Worm (Caenorhabditis elegans) whole organism, L4 larva: ENCODE data around the gene ZK105.5.

Source experiments
- D1046.2 ChIP-seq: fragments of 200-800 bp; sonication (Bioruptor generic); IDR thresholded peaks from 2 replicates; pipeline ENCODE4 v1.3.6; 2022; ENCODE audit warnings: missing genetic modification characterization, missing compliant biosample characterization
- F10B5.3 ChIP-seq: sonication (generic microtip); optimal IDR thresholded peaks from 2 replicates; lab custom pipeline; 2016; ENCODE audit warnings: mild to moderate bottlenecking, missing genetic modification characterization, missing compliant biosample characterization
- ZK546.5 ChIP-seq, 2 experiments: sonication (generic microtip); optimal IDR thresholded peaks; 2 replicates each; lab custom pipeline; 2017; ENCODE audit warnings: missing biosample characterization in 2 of 2, missing genetic modification characterization in 2 of 2
- ama-1 ChIP-seq: fragments of 150-350 bp; optimal IDR thresholded peaks from 2 replicates; lab custom pipeline; 2014; ENCODE audit warnings: inconsistent platforms, mixed read lengths
- dmd-9 ChIP-seq: fragments of 200-800 bp; sonication (Bioruptor generic); IDR thresholded peaks from 2 replicates; pipeline ENCODE4 v1.3.6; 2022; ENCODE audit warnings: missing genetic modification reagents, missing genetic modification characterization, missing compliant biosample characterization
- snpc-1.2 ChIP-seq: fragments of 200-800 bp; sonication (Bioruptor generic); IDR thresholded peaks from 2 replicates; pipeline ENCODE4 v1.3.6; 2022; ENCODE audit warnings: missing genetic modification reagents, missing genetic modification characterization, missing compliant biosample characterization

- no peak for TF ChIP-seq dmd-9 (GFP tag; lab: Robert Waterston, UW)
- TF ChIP-seq snpc-1.2 (GFP tag; lab: Robert Waterston, UW) = no peak
- TF ChIP-seq F10B5.3 (tag; lab: Kevin White, UChicago) = no peak
- TF ChIP-seq D1046.2 (GFP tag; lab: Robert Waterston, UW) = no peak
- no peak for TF ChIP-seq ama-1 (lab: Kevin White, UChicago)
- TF ChIP-seq ZK546.5 (tag; optimal IDR thresholded peaks at IDR 0.05; lab: Kevin White, UChicago) = no peak
Observed at ce11 chrV:7675904-7676303, 41.6 kb downstream of the ZK105.5 start, which contains the start of gene C12D5.3.
